Fruit fly (Drosophila melanogaster) whole organism, embryonic: ENCODE data around the gene CG31792.

ENCODE experiments used
- Asciz ChIP-seq: fragments of 200-800 bp; sonication (Bioruptor generic); optimal IDR thresholded peaks from 2 replicates; lab custom pipeline; 2017; ENCODE audit warnings: missing biosample characterization, mild to moderate bottlenecking, missing genetic modification characterization, missing genetic modification reagents
- CG10321 ChIP-seq: fragments of 200-800 bp; sonication (Bioruptor generic); IDR thresholded peaks from 2 replicates; pipeline ENCODE4 v1.3.6; 2022; ENCODE audit warnings: missing biosample characterization, missing genetic modification characterization
- CG12769 ChIP-seq: fragments of 200-800 bp; sonication (Bioruptor generic); optimal IDR thresholded peaks from 2 replicates; lab custom pipeline; 2019; ENCODE audit warnings: missing biosample characterization, mild to moderate bottlenecking, missing genetic modification characterization, moderate library complexity
- CG15514 ChIP-seq: fragments of 200-800 bp; sonication (Bioruptor generic); optimal IDR thresholded peaks from 3 replicates; lab custom pipeline; 2017; ENCODE audit warnings: missing biosample characterization, missing genetic modification characterization, mild to moderate bottlenecking, moderate library complexity, missing genetic modification reagents
- CG16779 ChIP-seq: fragments of 200-800 bp; sonication (Bioruptor generic); IDR thresholded peaks from 2 replicates; pipeline ENCODE4 v1.3.6; 2022; ENCODE audit warnings: missing biosample characterization, missing genetic modification characterization
- CG16815 ChIP-seq: fragments of 200-800 bp; sonication (Bioruptor generic); optimal IDR thresholded peaks from 3 replicates; lab custom pipeline; 2017; ENCODE audit warnings: missing biosample characterization, mild to moderate bottlenecking, missing genetic modification characterization
- CG2120 ChIP-seq: fragments of 200-800 bp; sonication (Bioruptor generic); optimal IDR thresholded peaks from 3 replicates; lab custom pipeline; 2016; ENCODE audit warnings: missing biosample characterization, missing genetic modification characterization
- CG42726 ChIP-seq: fragments of 200-800 bp; sonication (Bioruptor generic); IDR thresholded peaks from 2 replicates; pipeline ENCODE4 v1.3.6; 2022; ENCODE audit warnings: missing biosample characterization, missing genetic modification characterization; ENCODE audit not compliant: partially characterized antibody
- CG9797 ChIP-seq: fragments of 200-800 bp; sonication (Bioruptor generic); optimal IDR thresholded peaks from 3 replicates; lab custom pipeline; 2018; ENCODE audit warnings: missing biosample characterization, mild to moderate bottlenecking, missing genetic modification characterization
- Hr51 ChIP-seq, 2 experiments: fragments of 200-800 bp; sonication (Bioruptor generic); optimal IDR thresholded peaks; 2 replicates in 1 of 2; 3 replicates in 1 of 2; lab custom pipeline; 2016 to 2018; ENCODE audit warnings: missing biosample characterization in 2 of 2, missing genetic modification characterization in 2 of 2, mild to moderate bottlenecking in 1 of 2, moderate library complexity in 1 of 2
- bbx ChIP-seq: fragments of 200-800 bp; sonication (Bioruptor generic); IDR thresholded peaks from 2 replicates; pipeline ENCODE4 v1.3.6; 2022; ENCODE audit warnings: missing biosample characterization, missing genetic modification characterization; ENCODE audit not compliant: partially characterized antibody
- h ChIP-seq: fragments of >200 bp; optimal IDR thresholded peaks from 2 replicates; lab custom pipeline; 2017
- lilli ChIP-seq: fragments of 200-800 bp; sonication (Bioruptor generic); optimal IDR thresholded peaks from 3 replicates; lab custom pipeline; 2016; ENCODE audit warnings: missing biosample characterization, missing genetic modification characterization
- z ChIP-seq: fragments of 200-800 bp; sonication (Bioruptor generic); IDR thresholded peaks from 3 replicates; pipeline ENCODE4 v1.3.6; 2022; ENCODE audit warnings: missing biosample characterization, missing genetic modification characterization

dm6 chr2L:18951674-18952073, 45.6 kb upstream of the CG31792 start, which contains the start of gene Nedd8:
- no peak for TF ChIP-seq CG12769
- TF ChIP-seq CG9797, result peak; percentile 76
- peak; percentile 91 for TF ChIP-seq CG15514 (GFP tag; lab: Kevin White, UChicago)
- TF ChIP-seq Hr51 (GFP tag; optimal IDR thresholded peaks at IDR 0.05; lab: Kevin White, UChicago), result no peak
- no peak for TF ChIP-seq CG10321
- TF ChIP-seq Asciz, result no peak
- TF ChIP-seq bbx (GFP tag; lab: Robert Waterston, UW), result peak; percentile 91
- no peak for TF ChIP-seq z
- no peak for TF ChIP-seq CG16815 (GFP tag; lab: Kevin White, UChicago)
- peak; percentile 92 for TF ChIP-seq CG42726 (GFP tag; lab: Robert Waterston, UW)
- peak; percentile 46 for TF ChIP-seq CG2120 (GFP tag; lab: Kevin White, UChicago)
- TF ChIP-seq lilli, result peak; percentile 33
- TF ChIP-seq h (lab: Kevin White, UChicago), result no peak
- no peak for TF ChIP-seq CG16779 (GFP tag; lab: Robert Waterston, UW)
